Fruit fly (Drosophila melanogaster) whole organism, wandering third instar larva: ENCODE measurements around the gene out.

Experiments used
- HLH106 ChIP-seq: fragments of 200-800 bp; optimal IDR thresholded peaks from 3 replicates; lab custom pipeline; 2019; ENCODE audit warnings: missing biosample characterization, mild to moderate bottlenecking, missing genetic modification characterization, moderate library complexity
- OdsH ChIP-seq: fragments of 200-800 bp; sonication (Bioruptor generic); optimal IDR thresholded peaks from 2 replicates; lab custom pipeline; 2016; ENCODE audit warnings: missing biosample characterization, mild to moderate bottlenecking, missing genetic modification characterization
- psq ChIP-seq: fragments of 200-800 bp; sonication (Bioruptor generic); optimal IDR thresholded peaks from 3 replicates; lab custom pipeline; 2017; ENCODE audit warnings: missing biosample characterization, mild to moderate bottlenecking, missing genetic modification characterization, moderate library complexity
- sv ChIP-seq: fragments of 200-800 bp; sonication (Bioruptor generic); optimal IDR thresholded peaks from 3 replicates; lab custom pipeline; 2016; ENCODE audit warnings: missing biosample characterization, missing genetic modification characterization
- usp ChIP-seq: fragments of >200 bp; optimal IDR thresholded peaks from 2 replicates; lab custom pipeline; 2017; ENCODE audit warnings: missing biosample characterization, missing genetic modification characterization

DNA sequence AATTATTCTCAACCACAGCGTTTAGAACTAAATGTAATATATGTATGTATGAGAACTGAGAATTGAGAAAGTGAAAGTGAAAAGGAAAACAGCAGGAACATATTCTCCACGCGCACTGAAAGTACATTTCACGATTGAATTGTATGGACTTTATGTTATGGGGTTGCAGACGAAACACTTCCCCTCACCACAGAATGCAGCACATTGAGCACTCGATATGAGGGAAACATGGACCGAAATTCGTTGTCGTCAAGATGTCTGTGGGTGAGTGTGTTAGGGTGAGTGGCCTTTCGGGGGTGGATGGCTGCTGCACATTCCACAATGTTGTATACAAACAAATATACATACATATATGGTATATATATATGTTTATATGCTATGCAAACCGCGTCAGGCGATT, 42.1 kb upstream of the out start:
- TF ChIP-seq sv (GFP tag; lab: Kevin White, UChicago) = no peak
- TF ChIP-seq psq (GFP tag; lab: Kevin White, UChicago) = no peak
- TF ChIP-seq OdsH = no peak
- no peak for TF ChIP-seq HLH106
- no peak for TF ChIP-seq usp
